Worm (Caenorhabditis elegans): ENCODE results near the gene srm-3.

Gene srm-3

DNA sequence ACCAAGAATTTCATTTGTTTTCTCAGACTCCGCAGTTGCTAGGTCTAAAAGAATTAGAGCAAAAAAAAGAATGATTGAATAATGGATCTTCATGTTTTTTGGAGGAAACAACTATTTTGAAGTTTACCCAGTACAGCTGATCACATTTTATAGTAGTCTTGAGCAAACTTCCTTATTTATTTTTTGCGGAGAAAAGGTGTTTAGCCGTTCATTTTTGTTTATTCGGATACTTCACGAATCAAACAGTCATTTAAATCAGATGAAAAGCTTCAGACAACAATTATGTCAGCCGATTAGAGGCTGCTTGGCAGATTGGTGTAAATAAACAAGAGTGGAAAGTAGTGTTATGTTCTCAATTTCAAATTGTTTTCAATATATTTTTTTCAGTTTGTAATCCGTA, 24.5 kb upstream of the srm-3 start, which contains the start of gene W09C2.8:
Gene W09C2.8, minus strand, starts transcription at position 101 of the 400 bp plus-strand sequence.
- TF ChIP-seq T07F8.4 (tag; optimal IDR thresholded peaks at IDR 0.05) (no peak), F39B2.1 (GFP tag; IDR thresholded peaks at IDR 0.05) (no peak), B0261.1 (tag; optimal IDR thresholded peaks at IDR 0.05) (no peak), zfh-2 (GFP tag; conservative IDR thresholded peaks at IDR 0.05) (no peak), C17E4.6 (GFP tag; IDR thresholded peaks at IDR 0.05) (no peak), lin-54 (GFP tag; optimal IDR thresholded peaks at IDR 0.05) (no peak), mes-4 (tag; optimal IDR thresholded peaks at IDR 0.05) (no peak), lin-26 (GFP tag; IDR thresholded peaks at IDR 0.05) (no peak), repo-1 (tag; optimal IDR thresholded peaks at IDR 0.05) (no peak), tbx-9 (tag; optimal IDR thresholded peaks at IDR 0.05; ENCODE audit: borderline replicate concordance) (no peak), pbrm-1 (GFP tag; IDR thresholded peaks at IDR 0.05) (no peak)

DNA sequence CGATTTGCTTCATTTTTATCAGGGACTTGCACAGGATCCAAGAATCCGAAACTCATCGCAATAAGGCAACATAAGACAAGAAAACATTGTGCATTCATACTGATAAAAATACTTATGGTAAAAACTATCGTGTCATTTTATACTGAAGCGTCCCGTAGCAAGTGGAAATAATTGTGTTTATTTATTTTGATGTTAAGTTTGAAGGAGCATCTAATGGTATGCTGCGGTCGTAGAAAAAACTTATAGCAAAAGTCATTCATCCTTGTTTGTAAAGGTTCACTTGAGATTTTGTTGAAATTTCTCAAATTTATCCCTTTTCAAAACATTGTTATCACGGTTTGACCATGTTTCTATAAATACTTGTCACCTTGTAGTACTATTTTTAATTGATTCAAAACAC, 23.8 kb upstream of the srm-3 start, which contains the start of gene W09C2.10:
Gene W09C2.10, minus strand, starts transcription at position 101 of the 400 bp plus-strand sequence.
- no peak for TF ChIP-seq madf-10 (tag; optimal IDR thresholded peaks at IDR 0.05)
- TF ChIP-seq cebp-1 (GFP tag; IDR thresholded peaks at IDR 0.05), result no peak
- TF ChIP-seq cebp-1 (tag; optimal IDR thresholded peaks at IDR 0.05), result no peak
- no peak for TF ChIP-seq Y53F4B.3 (GFP tag; IDR thresholded peaks at IDR 0.05)
- no peak for TF ChIP-seq rcor-1 (GFP tag; IDR thresholded peaks at IDR 0.05)
- no peak for TF ChIP-seq ceh-58 (GFP tag; IDR thresholded peaks at IDR 0.05)
- no peak for TF ChIP-seq ets-4 (GFP tag; optimal IDR thresholded peaks at IDR 0.05)
- TF ChIP-seq madf-6 (GFP tag; IDR thresholded peaks at IDR 0.05), result no peak
- TF ChIP-seq mel-28 (tag; optimal IDR thresholded peaks at IDR 0.05; ENCODE audit: borderline replicate concordance), result no peak
- TF ChIP-seq B0035.1 (tag; optimal IDR thresholded peaks at IDR 0.05), result no peak
- TF ChIP-seq chd-7 (tag; optimal IDR thresholded peaks at IDR 0.05), result no peak
- no peak for TF ChIP-seq F57C9.4 (tag; optimal IDR thresholded peaks at IDR 0.05)
- TF ChIP-seq ztf-6 (GFP tag; IDR thresholded peaks at IDR 0.05), result no peak
- TF ChIP-seq lsl-1 (GFP tag; optimal IDR thresholded peaks at IDR 0.05), result no peak
- TF ChIP-seq egrh-3 (GFP tag; IDR thresholded peaks at IDR 0.05), result no peak
- no peak for TF ChIP-seq bed-1 (GFP tag; IDR thresholded peaks at IDR 0.05)
- TF ChIP-seq attf-3 (GFP tag; conservative IDR thresholded peaks at IDR 0.05), result no peak
- no peak for TF ChIP-seq ztf-25 (GFP tag; IDR thresholded peaks at IDR 0.05)

DNA sequence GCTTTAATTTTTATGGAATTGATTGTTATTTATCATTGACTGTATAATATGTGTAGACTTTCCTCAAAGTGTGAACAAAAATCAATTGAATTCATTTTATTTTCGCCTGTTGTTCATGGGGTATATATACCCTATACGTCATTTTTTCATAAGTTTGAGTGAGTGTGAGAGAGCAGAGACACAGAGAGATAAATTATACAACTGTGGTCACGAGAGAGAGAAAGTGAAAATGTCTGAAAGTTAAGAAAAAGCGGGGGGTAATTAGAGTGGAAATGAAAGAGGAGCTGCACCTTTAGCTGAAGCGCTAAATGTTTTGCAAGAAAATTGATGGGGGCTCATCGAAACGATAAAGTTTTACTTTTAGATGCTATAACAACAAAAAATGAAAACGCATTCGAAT, 23.0 kb upstream of the srm-3 start:
- TF ChIP-seq sptf-2 (GFP tag; optimal IDR thresholded peaks at IDR 0.05) (no peak), cebp-1 (GFP tag; IDR thresholded peaks at IDR 0.05) (no peak), cebp-1 (tag; optimal IDR thresholded peaks at IDR 0.05) (peak; percentile 3), attf-5 (GFP tag; optimal IDR thresholded peaks at IDR 0.05) (peak; percentile 3), nhr-80 (tag; optimal IDR thresholded peaks at IDR 0.05) (peak; percentile 36), nfyb-1 (GFP tag; IDR thresholded peaks at IDR 0.05) (no peak), sdz-38 (tag; optimal IDR thresholded peaks at IDR 0.05) (no peak)

DNA sequence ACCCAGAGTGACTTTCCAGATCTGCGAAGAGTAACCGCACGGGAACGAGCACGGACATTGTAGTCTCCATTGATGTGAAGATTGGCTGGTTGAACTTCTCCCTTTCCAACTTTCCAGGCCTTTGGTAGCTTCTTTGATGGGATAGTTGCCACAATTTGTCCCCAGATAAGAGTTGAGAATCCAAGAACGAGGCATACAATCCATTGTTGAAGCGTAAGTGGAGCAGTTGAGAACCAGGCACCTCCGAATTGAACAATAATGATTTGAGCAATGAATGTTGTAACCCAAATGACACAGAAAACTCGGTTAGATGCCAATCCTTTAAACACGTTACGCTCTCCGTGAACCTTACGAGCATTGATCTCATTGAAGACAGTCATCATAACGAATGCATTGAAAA, 21.7 kb upstream of the srm-3 start:
- TF ChIP-seq nhr-80 (tag; optimal IDR thresholded peaks at IDR 0.05) (no peak), nfyb-1 (GFP tag; IDR thresholded peaks at IDR 0.05) (no peak), B0336.3 (GFP tag; IDR thresholded peaks at IDR 0.05) (no peak), bed-2 (GFP tag; IDR thresholded peaks at IDR 0.05) (no peak), xnd-1 (tag; optimal IDR thresholded peaks at IDR 0.05) (no peak), ztf-3 (GFP tag; optimal IDR thresholded peaks at IDR 0.05) (no peak), lin-26 (GFP tag; IDR thresholded peaks at IDR 0.05) (no peak), ztf-28 (GFP tag; IDR thresholded peaks at IDR 0.05) (no peak), rcor-1 (GFP tag; IDR thresholded peaks at IDR 0.05) (no peak), snpc-1.3 (tag; optimal IDR thresholded peaks at IDR 0.05; ENCODE audit: insufficient read depth) (no peak), Y95B8A.8 (GFP tag; IDR thresholded peaks at IDR 0.05) (no peak), F22D6.2 (tag; optimal IDR thresholded peaks at IDR 0.05) (no peak), lir-1 (GFP tag; conservative IDR thresholded peaks at IDR 0.05) (no peak), C17E4.6 (GFP tag; IDR thresholded peaks at IDR 0.05) (no peak)

Measured in whole organism, young adult.